Worm (Caenorhabditis elegans): ENCODE results near the gene gln-6.

DNA sequence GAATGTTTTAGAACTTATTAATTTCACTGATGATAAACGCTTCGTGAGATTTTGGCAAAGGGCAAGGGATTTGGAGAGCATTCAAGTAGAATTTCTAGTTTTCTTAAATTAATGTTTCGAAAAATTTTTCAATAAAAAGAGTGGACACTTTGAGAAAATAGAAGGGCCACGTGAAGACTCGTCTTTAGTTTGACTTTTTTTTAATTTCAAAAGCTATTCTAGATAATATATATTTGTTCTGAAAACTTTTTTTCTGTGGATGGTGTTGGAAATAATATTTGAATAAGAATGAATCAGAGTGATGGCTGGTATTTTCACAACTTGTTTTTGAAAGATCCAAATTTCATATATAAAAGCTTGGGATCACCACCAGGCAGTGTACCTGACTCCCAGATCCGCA is 7.6 kb upstream of the gln-6 start, which contains the start of gene C28D4.8:
- TF ChIP-seq mep-1 (tag; optimal IDR thresholded peaks at IDR 0.05) (no peak), blmp-1 (tag; optimal IDR thresholded peaks at IDR 0.05) (no peak), lin-32 (GFP tag; optimal IDR thresholded peaks at IDR 0.05) (no peak), unc-39 (tag; optimal IDR thresholded peaks at IDR 0.05) (no peak), unc-62 (GFP tag; optimal IDR thresholded peaks at IDR 0.05) (no peak), snpc-4 (tag; optimal IDR thresholded peaks at IDR 0.05) (no peak), tbx-8 (GFP tag; optimal IDR thresholded peaks at IDR 0.05) (no peak), lin-13 (tag; optimal IDR thresholded peaks at IDR 0.05) (no peak), ztf-11 (tag; optimal IDR thresholded peaks at IDR 0.05) (no peak), nhr-2 (tag; optimal IDR thresholded peaks at IDR 0.05) (no peak), nhr-76 (tag; optimal IDR thresholded peaks at IDR 0.05) (no peak), nhr-28 (tag; optimal IDR thresholded peaks at IDR 0.05) (no peak), nhr-12 (tag; optimal IDR thresholded peaks at IDR 0.05) (no peak), mab-5 (tag; optimal IDR thresholded peaks at IDR 0.05) (no peak)

Data from whole organism, mixed stage, embryonic.